Worm (Caenorhabditis elegans): ENCODE data around the gene mrps-22.

Gene mrps-22

ce11 chrII:10551985-10552736 lies 30.3 kb upstream of the mrps-22 start:
- TF ChIP-seq nhr-111 (GFP tag; optimal IDR thresholded peaks at IDR 0.05) (no peak), dmd-9 (GFP tag; IDR thresholded peaks at IDR 0.05) (no peak), sdz-12 (GFP tag; optimal IDR thresholded peaks at IDR 0.05) (peak; percentile 7), nhr-237 (tag; optimal IDR thresholded peaks at IDR 0.05) (no peak), spr-3 (GFP tag; optimal IDR thresholded peaks at IDR 0.05) (peak; percentile 26), R02D3.7 (tag; optimal IDR thresholded peaks at IDR 0.05) (no peak), tra-1 (GFP tag; IDR thresholded peaks at IDR 0.05) (peak; percentile 82), ceh-44 (GFP tag; IDR thresholded peaks at IDR 0.05) (no peak), lin-15B (tag; optimal IDR thresholded peaks at IDR 0.05) (no peak), dmd-6 (GFP tag; IDR thresholded peaks at IDR 0.05) (peak; percentile 87), nhr-77 (tag; optimal IDR thresholded peaks at IDR 0.05) (peak; percentile 94), snpc-4 (tag; optimal IDR thresholded peaks at IDR 0.05) (no peak), mdl-1 (tag; optimal IDR thresholded peaks at IDR 0.05) (peak; percentile 76 to 91), Y75B8A.6 (GFP tag; IDR thresholded peaks at IDR 0.05) (0 out of 2 replicates have a peak, but pooled peaks have one; percentile 74), dpl-1 (GFP tag; optimal IDR thresholded peaks at IDR 0.05) (peak; percentile 64), zfp-2 (tag; optimal IDR thresholded peaks at IDR 0.05) (no peak), zip-11 (GFP tag; IDR thresholded peaks at IDR 0.05) (no peak), ctbp-1 (GFP tag; IDR thresholded peaks at IDR 0.05) (peak; percentile 80), lin-29 (GFP tag; IDR thresholded peaks at IDR 0.05) (peak; percentile 70; the same call in 1 of the 2 replicates), hlh-11 (tag; optimal IDR thresholded peaks at IDR 0.05) (peak; percentile 96), hlh-30 (tag; optimal IDR thresholded peaks at IDR 0.05; ENCODE audit: insufficient read depth) (peak; percentile 99), ceh-20 (GFP tag; IDR thresholded peaks at IDR 0.05) (peak; percentile 70), fos-1 (tag; optimal IDR thresholded peaks at IDR 0.05) (peak; percentile 66), T26A8.4 (GFP tag; IDR thresholded peaks at IDR 0.05) (peak; percentile 67), zip-2 (tag; optimal IDR thresholded peaks at IDR 0.05) (no peak), daf-16 (GFP tag; optimal IDR thresholded peaks at IDR 0.05) (peak in 1 of 2 experiments; percentile 79), daf-16 (tag; optimal IDR thresholded peaks at IDR 0.05) (peak; percentile 86), ceh-62 (tag; optimal IDR thresholded peaks at IDR 0.05) (no peak), nhr-41 (GFP tag; IDR thresholded peaks at IDR 0.05) (peak; percentile 24; the same call in 1 of the 2 replicates), lim-7 (GFP tag; IDR thresholded peaks at IDR 0.05) (0 out of 2 replicates have a peak, but pooled peaks have one; percentile 18), unc-130 (GFP tag; optimal IDR thresholded peaks at IDR 0.05) (no peak), Y48G9A.11 (GFP tag; IDR thresholded peaks at IDR 0.05) (no peak), skn-1 (tag; optimal IDR thresholded peaks at IDR 0.05) (no peak), fkh-10 (GFP tag; optimal IDR thresholded peaks at IDR 0.05) (peak; percentile 91), nhr-10 (tag; optimal IDR thresholded peaks at IDR 0.05) (peak; percentile 82), lin-1 (GFP tag; IDR thresholded peaks at IDR 0.05) (peak; percentile 77; the same call in 1 of the 2 replicates), vab-7 (GFP tag; IDR thresholded peaks at IDR 0.05) (peak; percentile 46; the same call in 1 of the 2 replicates), mdt-29 (GFP tag; IDR thresholded peaks at IDR 0.05) (peak; percentile 55; the same call in 1 of the 2 replicates), Y105C5A.15 (GFP tag; IDR thresholded peaks at IDR 0.05) (0 out of 2 replicates have a peak, but pooled peaks have one; percentile 24), duxl-1 (tag; optimal IDR thresholded peaks at IDR 0.05; ENCODE audit: poor library complexity) (peak; percentile 70), gei-8 (GFP tag; optimal IDR thresholded peaks at IDR 0.05) (peak; percentile 74), snpc-1.2 (GFP tag; IDR thresholded peaks at IDR 0.05) (no peak), php-3 (GFP tag; IDR thresholded peaks at IDR 0.05) (peak; percentile 40), F49E8.2 (tag; optimal IDR thresholded peaks at IDR 0.05; ENCODE audit: borderline replicate concordance) (no peak), egl-27 (tag; optimal IDR thresholded peaks at IDR 0.05) (no peak), hif-1 (tag; optimal IDR thresholded peaks at IDR 0.05) (peak; percentile 25 to 69), egl-43 (GFP tag; IDR thresholded peaks at IDR 0.05) (peak; percentile 77), saeg-2 (GFP tag; IDR thresholded peaks at IDR 0.05) (peak; percentile 89), cey-2 (tag; optimal IDR thresholded peaks at IDR 0.05; ENCODE audit: borderline replicate concordance, insufficient read depth) (peak; percentile 57)

All from whole organism, L4 larva.